Fruit fly (Drosophila melanogaster): ENCODE measurements around the gene rdgA.

Gene rdgA

dm6 chrX:8900094-8900493 lies 6.8 kb upstream of the rdgA start, which contains the start of gene Uros1 (continued):
- TF ChIP-seq CG7987 (GFP tag; optimal IDR thresholded peaks at IDR 0.05) (no peak), CG17186 (GFP tag; optimal IDR thresholded peaks at IDR 0.05) (no peak), CG34376 (GFP tag; optimal IDR thresholded peaks at IDR 0.05) (no peak), CG3726 (GFP tag; IDR thresholded peaks at IDR 0.05) (0 out of 3 replicates have a peak, but pooled peaks have one; percentile 41), CG2202 (tag; optimal IDR thresholded peaks at IDR 0.05) (no peak), Xrp1 (GFP tag; IDR thresholded peaks at IDR 0.05) (peak; percentile 70), cg (GFP tag; optimal IDR thresholded peaks at IDR 0.05) (no peak), CG15073 (GFP tag; optimal IDR thresholded peaks at IDR 0.05) (no peak), CG7839 (tag; optimal IDR thresholded peaks at IDR 0.05) (no peak), hth (optimal IDR thresholded peaks at IDR 0.05) (no peak), pros (GFP tag; optimal IDR thresholded peaks at IDR 0.05) (no peak), CG43689 (GFP tag; IDR thresholded peaks at IDR 0.05) (no peak), Eip74EF (GFP tag; optimal IDR thresholded peaks at IDR 0.05) (no peak), jumu (GFP tag; optimal IDR thresholded peaks at IDR 0.05) (no peak), CG11456 (GFP tag; IDR thresholded peaks at IDR 0.05) (0 out of 3 replicates have a peak, but pooled peaks have one; percentile 26), CG4854 (GFP tag; optimal IDR thresholded peaks at IDR 0.05) (no peak), CG13894 (tag; optimal IDR thresholded peaks at IDR 0.05) (no peak), Max (GFP tag; optimal IDR thresholded peaks at IDR 0.05) (peak; percentile 8), crol (GFP tag; IDR thresholded peaks at IDR 0.05) (no peak), CG15479 (GFP tag; optimal IDR thresholded peaks at IDR 0.05) (no peak), NFAT (GFP tag; IDR thresholded peaks at IDR 0.05) (no peak), vnd (GFP tag; IDR thresholded peaks at IDR 0.05; ENCODE audit: partially characterized antibody) (no peak), sens-2 (GFP tag; IDR thresholded peaks at IDR 0.05) (no peak), Hsf (GFP tag; optimal IDR thresholded peaks at IDR 0.05) (peak; percentile 35), chm (GFP tag; IDR thresholded peaks at IDR 0.05) (peak; percentile 38; the same call in 1 of the 2 replicates), Lhr (GFP tag; optimal IDR thresholded peaks at IDR 0.05) (no peak), zen2 (GFP tag; IDR thresholded peaks at IDR 0.05; ENCODE audit: partially characterized antibody) (no peak), Ada2b (GFP tag; IDR thresholded peaks at IDR 0.05) (no peak), esg (GFP tag; conservative IDR thresholded peaks at IDR 0.05) (peak; percentile 7; the same call in 1 of the 2 replicates), CG17328 (GFP tag; IDR thresholded peaks at IDR 0.05) (0 out of 2 replicates have a peak, but pooled peaks have one; percentile 17), br (optimal IDR thresholded peaks at IDR 0.05) (no peak), Ets65A (GFP tag) (peak; percentile 20), z (GFP tag; IDR thresholded peaks at IDR 0.05) (no peak), insv (GFP tag; optimal IDR thresholded peaks at IDR 0.05) (peak in 1 of 2 experiments; percentile 35), slp2 (GFP tag; optimal IDR thresholded peaks at IDR 0.05) (no peak), Bdp1 (GFP tag; optimal IDR thresholded peaks at IDR 0.05) (peak; percentile 1), CG12299 (tag; optimal IDR thresholded peaks at IDR 0.05) (no peak), lab (GFP tag; optimal IDR thresholded peaks at IDR 0.05) (peak; percentile 4), ewg (GFP tag; optimal IDR thresholded peaks at IDR 0.05) (no peak), oc (tag; optimal IDR thresholded peaks at IDR 0.05) (no peak), al (GFP tag; IDR thresholded peaks at IDR 0.05) (peak; percentile 39; the same call in 1 of the 2 replicates), CG8924 (tag; optimal IDR thresholded peaks at IDR 0.05) (no peak), Adf1 (GFP tag; IDR thresholded peaks at IDR 0.05) (no peak), CG2116 (GFP tag; optimal IDR thresholded peaks at IDR 0.05) (no peak), chif (GFP tag; optimal IDR thresholded peaks at IDR 0.05) (no peak), hb (GFP tag; IDR thresholded peaks at IDR 0.05; ENCODE audit: partially characterized antibody) (no peak), pum (GFP tag; optimal IDR thresholded peaks at IDR 0.05) (no peak), Ets97D (GFP tag; optimal IDR thresholded peaks at IDR 0.05) (peak; percentile 14), CG6765 (GFP tag; optimal IDR thresholded peaks at IDR 0.05) (no peak), Hr3 (GFP tag; optimal IDR thresholded peaks at IDR 0.05) (no peak), Doc2 (GFP tag; IDR thresholded peaks at IDR 0.05) (no peak), Elba2 (GFP tag; optimal IDR thresholded peaks at IDR 0.05) (peak; percentile 6)

All from whole organism, embryonic.